Fruit fly (Drosophila melanogaster) whole organism, embryonic: ENCODE data around the gene UQCR-6.4L.

Experiments
- Atf3 ChIP-seq: fragments of 200-800 bp; sonication (Bioruptor generic); optimal IDR thresholded peaks from 3 replicates; lab custom pipeline; 2016; ENCODE audit warnings: missing biosample characterization, missing genetic modification characterization
- C15 ChIP-seq: fragments of 200-800 bp; sonication (Bioruptor generic); IDR thresholded peaks from 3 replicates; pipeline ENCODE4 v1.3.6; 2022; ENCODE audit warnings: missing biosample characterization, missing genetic modification characterization
- CG10267 ChIP-seq: fragments of 200-800 bp; sonication (Bioruptor generic); optimal IDR thresholded peaks from 2 replicates; lab custom pipeline; 2018; ENCODE audit warnings: missing biosample characterization, mild to moderate bottlenecking, missing genetic modification characterization, moderate library complexity
- CG10565 ChIP-seq: fragments of 200-800 bp; sonication (Bioruptor generic); optimal IDR thresholded peaks from 3 replicates; lab custom pipeline; 2016; ENCODE audit warnings: missing biosample characterization, mild to moderate bottlenecking, missing genetic modification characterization
- CG10654 ChIP-seq: fragments of 200-800 bp; sonication (Bioruptor generic); optimal IDR thresholded peaks from 2 replicates; lab custom pipeline; 2016; ENCODE audit warnings: missing biosample characterization, missing genetic modification characterization
- CG11085 ChIP-seq: fragments of 200-800 bp; sonication (Bioruptor generic); IDR thresholded peaks from 2 replicates; pipeline ENCODE4 v1.3.6; 2022; ENCODE audit warnings: missing biosample characterization, missing genetic modification characterization
- CG11398 ChIP-seq: fragments of 200-800 bp; sonication (Bioruptor generic); optimal IDR thresholded peaks from 2 replicates; lab custom pipeline; 2016; ENCODE audit warnings: missing biosample characterization, missing genetic modification characterization
- CG13123 ChIP-seq: fragments of 200-800 bp; sonication (Bioruptor generic); optimal IDR thresholded peaks from 2 replicates; lab custom pipeline; 2016; ENCODE audit warnings: missing biosample characterization, missing genetic modification characterization
- CG14441 ChIP-seq: fragments of 200-800 bp; sonication (Bioruptor generic); IDR thresholded peaks from 2 replicates; pipeline ENCODE4 v1.3.6; 2022; ENCODE audit warnings: missing biosample characterization, missing genetic modification characterization
- CG14667 ChIP-seq: fragments of 200-800 bp; sonication (Bioruptor generic); IDR thresholded peaks from 2 replicates; pipeline ENCODE4 v1.3.6; 2022; ENCODE audit warnings: missing biosample characterization, missing genetic modification characterization
- CG14965 ChIP-seq: fragments of 200-800 bp; sonication (Bioruptor generic); optimal IDR thresholded peaks from 2 replicates; lab custom pipeline; 2016; ENCODE audit warnings: missing biosample characterization, missing genetic modification characterization, borderline replicate concordance
- CG15011 ChIP-seq: fragments of 200-800 bp; sonication (Bioruptor generic); optimal IDR thresholded peaks from 3 replicates; lab custom pipeline; 2018; ENCODE audit warnings: missing biosample characterization, mild to moderate bottlenecking, missing genetic modification characterization
- CG15601 ChIP-seq: fragments of 200-800 bp; sonication (Bioruptor generic); optimal IDR thresholded peaks from 3 replicates; lab custom pipeline; 2019; ENCODE audit warnings: missing biosample characterization, mild to moderate bottlenecking, missing genetic modification characterization, moderate library complexity
- CG17186 ChIP-seq: fragments of 200-800 bp; sonication (Bioruptor generic); optimal IDR thresholded peaks from 3 replicates; lab custom pipeline; 2017; ENCODE audit warnings: missing biosample characterization, missing genetic modification reagents, missing genetic modification characterization
- CG17328 ChIP-seq: fragments of 200-800 bp; sonication (Bioruptor generic); IDR thresholded peaks from 2 replicates; pipeline ENCODE4 v1.3.6; 2022; ENCODE audit warnings: missing biosample characterization, missing genetic modification characterization
- CG17829 ChIP-seq: fragments of 200-800 bp; optimal IDR thresholded peaks from 2 replicates; lab custom pipeline; 2019; ENCODE audit warnings: missing biosample characterization, mild to moderate bottlenecking, missing genetic modification characterization, moderate library complexity
- CG2120 ChIP-seq: fragments of 200-800 bp; sonication (Bioruptor generic); optimal IDR thresholded peaks from 3 replicates; lab custom pipeline; 2016; ENCODE audit warnings: missing biosample characterization, missing genetic modification characterization
- CG32772 ChIP-seq: fragments of 200-800 bp; sonication (Bioruptor generic); IDR thresholded peaks from 2 replicates; pipeline ENCODE4 v1.3.6; 2022; ENCODE audit warnings: missing biosample characterization, missing genetic modification characterization
- CG3726 ChIP-seq: fragments of 200-800 bp; sonication (Bioruptor generic); IDR thresholded peaks from 3 replicates; pipeline ENCODE4, ENCODE4 v1.3.6; 2022; ENCODE audit warnings: missing biosample characterization, missing genetic modification characterization
- CG4707 ChIP-seq: fragments of 200-800 bp; sonication (Bioruptor generic); optimal IDR thresholded peaks from 2 replicates; lab custom pipeline; 2018; ENCODE audit warnings: missing biosample characterization, mild to moderate bottlenecking, missing genetic modification characterization, moderate library complexity
- CG5180 ChIP-seq: fragments of 200-800 bp; sonication (Bioruptor generic); optimal IDR thresholded peaks from 3 replicates; lab custom pipeline; 2017; ENCODE audit warnings: missing biosample characterization, missing genetic modification characterization, mild to moderate bottlenecking, moderate library complexity, missing genetic modification reagents
- CG6683 ChIP-seq: fragments of 200-800 bp; sonication (Bioruptor generic); optimal IDR thresholded peaks from 2 replicates; lab custom pipeline; 2017; ENCODE audit warnings: missing biosample characterization, mild to moderate bottlenecking, missing genetic modification characterization, missing genetic modification reagents
- CG6791 ChIP-seq: fragments of 200-800 bp; sonication (Bioruptor generic); IDR thresholded peaks from 3 replicates; pipeline ENCODE4 v1.3.6; 2022; ENCODE audit warnings: missing biosample characterization, missing genetic modification characterization; ENCODE audit not compliant: partially characterized antibody
- CG7928 ChIP-seq: fragments of 200-800 bp; sonication (Bioruptor generic); optimal IDR thresholded peaks from 2 replicates; lab custom pipeline; 2017; ENCODE audit warnings: missing biosample characterization, mild to moderate bottlenecking, missing genetic modification characterization
- CG9437 ChIP-seq: fragments of 200-800 bp; sonication (Bioruptor generic); optimal IDR thresholded peaks from 2 replicates; lab custom pipeline; 2018; ENCODE audit warnings: missing biosample characterization, mild to moderate bottlenecking, missing genetic modification characterization
- CG9727 ChIP-seq: fragments of 200-800 bp; sonication (Bioruptor generic); optimal IDR thresholded peaks from 3 replicates; lab custom pipeline; 2017; ENCODE audit warnings: missing biosample characterization, mild to moderate bottlenecking, missing genetic modification characterization
- CG9817 ChIP-seq: fragments of 200-800 bp; sonication (Bioruptor generic); optimal IDR thresholded peaks from 2 replicates; lab custom pipeline; 2018; ENCODE audit warnings: missing biosample characterization, mild to moderate bottlenecking, missing genetic modification characterization, moderate library complexity
- CrebB ChIP-seq: fragments of 200-800 bp; sonication (Bioruptor generic); optimal IDR thresholded peaks from 3 replicates; lab custom pipeline; 2018; ENCODE audit warnings: missing biosample characterization, mild to moderate bottlenecking, missing genetic modification characterization
- Dip2 ChIP-seq: fragments of 200-800 bp; sonication (Bioruptor generic); IDR thresholded peaks from 2 replicates; pipeline ENCODE4 v1.3.6; 2022; ENCODE audit warnings: missing biosample characterization, missing genetic modification characterization
- Lhr ChIP-seq: fragments of 200-800 bp; sonication (Bioruptor generic); optimal IDR thresholded peaks from 3 replicates; lab custom pipeline; 2017; ENCODE audit warnings: mild to moderate bottlenecking, missing biosample characterization, missing genetic modification reagents, missing genetic modification characterization
- Max ChIP-seq: fragments of 200-800 bp; sonication (Bioruptor generic); optimal IDR thresholded peaks from 2 replicates; lab custom pipeline; 2016; ENCODE audit warnings: missing biosample characterization, mild to moderate bottlenecking, missing genetic modification characterization
- Med ChIP-seq: fragments of 200-800 bp; sonication (Bioruptor generic); peaks from one replicate; lab custom pipeline; 2016; ENCODE audit warnings: missing biosample characterization, missing genetic modification characterization, mild to moderate bottlenecking, inconsistent platforms, moderate library complexity
- NFAT ChIP-seq: fragments of 200-800 bp; sonication (Bioruptor generic); IDR thresholded peaks from 2 replicates; pipeline ENCODE4 v1.3.6; 2022; ENCODE audit warnings: missing biosample characterization, missing genetic modification characterization
- Optix ChIP-seq: fragments of 200-800 bp; sonication (Bioruptor generic); IDR thresholded peaks from 3 replicates; pipeline ENCODE4 v1.3.6; 2022; ENCODE audit warnings: missing biosample characterization, missing genetic modification characterization
- Scr ChIP-seq: fragments of 200-800 bp; sonication (Bioruptor generic); IDR thresholded peaks from 2 replicates; pipeline ENCODE4 v1.3.6; 2022; ENCODE audit warnings: missing biosample characterization, missing genetic modification characterization; ENCODE audit not compliant: partially characterized antibody
- al ChIP-seq: fragments of 200-800 bp; sonication (Bioruptor generic); IDR thresholded peaks from 2 replicates; pipeline ENCODE4 v1.3.6; 2022; ENCODE audit warnings: missing biosample characterization, missing genetic modification characterization
- az2 ChIP-seq: fragments of 200-800 bp; sonication (Bioruptor generic); optimal IDR thresholded peaks from 3 replicates; lab custom pipeline; 2016; ENCODE audit warnings: missing biosample characterization, missing genetic modification characterization
- bowl ChIP-seq: fragments of 200-800 bp; sonication (Bioruptor generic); IDR thresholded peaks from 2 replicates; pipeline ENCODE4 v1.3.6; 2022; ENCODE audit warnings: missing biosample characterization, missing genetic modification characterization
- dimm ChIP-seq: fragments of 200-800 bp; sonication (Bioruptor generic); IDR thresholded peaks from 2 replicates; pipeline ENCODE4 v1.3.6; 2022; ENCODE audit warnings: missing biosample characterization, missing genetic modification characterization
- dmrt11E ChIP-seq: fragments of 200-800 bp; sonication (Bioruptor generic); optimal IDR thresholded peaks from 3 replicates; lab custom pipeline; 2018; ENCODE audit warnings: missing biosample characterization, mild to moderate bottlenecking, missing genetic modification characterization, moderate library complexity
- fd3F ChIP-seq: fragments of 200-800 bp; sonication (Bioruptor generic); optimal IDR thresholded peaks from 2 replicates; lab custom pipeline; 2018; ENCODE audit warnings: missing biosample characterization, mild to moderate bottlenecking, missing genetic modification characterization, moderate library complexity
- ftz-f1 ChIP-seq: fragments of 200-800 bp; sonication (Bioruptor generic); optimal IDR thresholded peaks from 2 replicates; lab custom pipeline; 2016; ENCODE audit warnings: missing biosample characterization, missing genetic modification characterization
- grn ChIP-seq: fragments of 200-800 bp; sonication (Bioruptor generic); optimal IDR thresholded peaks from 3 replicates; lab custom pipeline; 2017; ENCODE audit warnings: missing biosample characterization, missing genetic modification characterization
- pan ChIP-seq, 4 experiments: fragments of >200 bp in 3 of 4; fragments of 200-800 bp in 1 of 4; sonication (Bioruptor generic) in 1 of 4; optimal IDR thresholded peaks in 3 of 4; IDR thresholded peaks in 1 of 4; 2 replicates each; pipeline versions ENCODE4 v1.3.6 to Lab custom; 2017 to 2022; ENCODE audit warnings: missing biosample characterization in 2 of 4, missing genetic modification characterization in 2 of 4, mixed read lengths in 1 of 4
- prd ChIP-seq, 3 experiments: fragments of >200 bp in 2 of 3; fragments of 200-800 bp in 1 of 3; sonication (Bioruptor generic) in 1 of 3; optimal IDR thresholded peaks in 2 of 3; IDR thresholded peaks in 1 of 3; 2 replicates in 2 of 3; 3 replicates in 1 of 3; pipeline versions ENCODE4 v1.3.6 to Lab custom; 2017 to 2022; ENCODE audit warnings: missing biosample characterization in 1 of 3, missing genetic modification characterization in 1 of 3
- sna ChIP-seq: fragments of 200-800 bp; sonication (Bioruptor generic); IDR thresholded peaks from 2 replicates; pipeline ENCODE4 v1.3.6; 2022; ENCODE audit warnings: missing biosample characterization, missing genetic modification characterization; ENCODE audit not compliant: partially characterized antibody
- stwl ChIP-seq: fragments of 200-800 bp; sonication (Bioruptor generic); optimal IDR thresholded peaks from 3 replicates; lab custom pipeline; 2018; ENCODE audit warnings: missing biosample characterization, mild to moderate bottlenecking, missing genetic modification characterization, moderate library complexity
- tio ChIP-seq: fragments of 200-800 bp; sonication (Bioruptor generic); optimal IDR thresholded peaks from 2 replicates; lab custom pipeline; 2017; ENCODE audit warnings: missing biosample characterization, missing genetic modification characterization, inconsistent platforms
- trh ChIP-seq: fragments of 200-800 bp; sonication (Bioruptor generic); optimal IDR thresholded peaks from 2 replicates; lab custom pipeline; 2016; ENCODE audit warnings: missing biosample characterization, missing genetic modification characterization
- yki ChIP-seq: fragments of >200 bp; optimal IDR thresholded peaks from 3 replicates; lab custom pipeline; 2018

Gene UQCR-6.4L

DNA sequence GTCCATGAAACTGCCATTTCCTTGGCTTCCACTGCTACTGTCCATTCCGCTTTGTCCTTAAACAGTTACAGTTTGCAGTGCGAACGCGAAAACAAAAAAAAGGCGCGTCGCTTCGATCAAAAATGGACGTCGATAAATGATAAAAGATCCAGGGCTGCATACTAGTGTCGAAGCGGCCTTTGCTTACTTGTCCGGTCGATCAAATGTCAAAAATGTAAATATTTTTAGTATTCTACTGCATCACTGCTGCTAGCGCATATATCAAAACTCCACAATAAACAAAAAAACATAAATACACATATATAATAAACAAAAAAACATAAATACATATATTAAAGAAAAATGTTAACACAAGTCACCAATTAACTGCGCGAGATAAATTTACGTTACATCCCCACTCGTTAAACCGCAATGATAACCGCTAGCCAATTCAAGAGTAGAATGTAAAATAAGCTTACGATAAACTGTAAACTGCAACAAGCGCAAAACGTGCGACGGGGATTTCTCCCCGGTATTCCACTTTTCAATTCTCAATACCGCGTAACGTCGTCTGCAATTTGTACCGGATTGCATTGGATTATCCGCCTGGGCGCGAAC lies 28.5 kb downstream of the UQCR-6.4L start, which contains the start of the genes spd-2 and Apl (continued):
- TF ChIP-seq CG9817 (tag; lab: Kevin White, UChicago) (no peak), tio (GFP tag; lab: Kevin White, UChicago) (no peak), NFAT (GFP tag; lab: Robert Waterston, UW) (no peak), CG11085 (GFP tag; lab: Robert Waterston, UW) (no peak), CG5180 (GFP tag; lab: Kevin White, UChicago) (no peak), CG15011 (no peak), az2 (GFP tag; lab: Kevin White, UChicago) (no peak), CG17328 (GFP tag; lab: Robert Waterston, UW) (no peak), CG10267 (tag; lab: Kevin White, UChicago) (peak; percentile 19), Lhr (GFP tag; lab: Kevin White, UChicago) (peak; percentile 12), sna (GFP tag; lab: Robert Waterston, UW) (no peak), CG4707 (no peak), CG10654 (GFP tag; lab: Kevin White, UChicago) (no peak), Optix (GFP tag; lab: Robert Waterston, UW) (no peak), CrebB (tag; lab: Kevin White, UChicago) (no peak), CG15601 (tag; lab: Kevin White, UChicago) (peak; percentile 2), CG17186 (GFP tag; lab: Kevin White, UChicago) (peak; percentile 30), al (GFP tag; lab: Robert Waterston, UW) (no peak), Atf3 (GFP tag; lab: Kevin White, UChicago) (no peak), CG32772 (GFP tag; lab: Robert Waterston, UW) (no peak), CG3726 (no peak), Max (GFP tag; lab: Kevin White, UChicago) (no peak), trh (GFP tag; lab: Kevin White, UChicago) (no peak), pan (optimal IDR thresholded peaks at IDR 0.05; lab: Kevin White, UChicago) (no peak), pan (GFP tag; optimal IDR thresholded peaks at IDR 0.05 in 1 of 2, IDR thresholded peaks at IDR 0.05 in 1 of 2) (no peak), CG6683 (GFP tag; lab: Kevin White, UChicago) (no peak), CG11398 (GFP tag; lab: Kevin White, UChicago) (no peak), CG14965 (GFP tag; lab: Kevin White, UChicago) (no peak), dmrt11E (tag; lab: Kevin White, UChicago) (no peak), Med (GFP tag; lab: Kevin White, UChicago) (peak; percentile 55), grn (GFP tag; lab: Kevin White, UChicago) (no peak), CG10565 (GFP tag; lab: Kevin White, UChicago) (no peak), CG9727 (no peak), bowl (no peak), CG2120 (GFP tag; lab: Kevin White, UChicago) (no peak), CG14441 (GFP tag; lab: Robert Waterston, UW) (no peak), stwl (tag; lab: Kevin White, UChicago) (peak; percentile 27), CG17829 (no peak), C15 (GFP tag; lab: Robert Waterston, UW) (no peak), Scr (GFP tag; lab: Robert Waterston, UW) (peak; percentile 57), ftz-f1 (GFP tag; lab: Kevin White, UChicago) (no peak), CG6791 (GFP tag; lab: Robert Waterston, UW) (peak; percentile 52; the same call in 1 of the 3 replicates), yki (lab: Kevin White, UChicago) (no peak), fd3F (no peak), Dip2 (no peak), CG14667 (GFP tag; lab: Robert Waterston, UW) (no peak), CG13123 (GFP tag; lab: Kevin White, UChicago) (no peak), CG7928 (GFP tag; lab: Kevin White, UChicago) (peak; percentile 85), dimm (GFP tag; lab: Robert Waterston, UW) (no peak), CG9437 (peak; percentile 81), prd (optimal IDR thresholded peaks at IDR 0.05; lab: Kevin White, UChicago) (no peak), prd (GFP tag; IDR thresholded peaks at IDR 0.05; lab: Robert Waterston, UW) (no peak)
